Worm (Caenorhabditis elegans) whole organism, L3 larva: Measurements from ENCODE around the gene M04G7.2.

Experiments used
- ceh-16 ChIP-seq: sonication (generic microtip); optimal IDR thresholded peaks from 2 replicates; lab custom pipeline; 2017; ENCODE audit warnings: missing biosample characterization, missing genetic modification characterization
- daf-12 ChIP-seq: fragments of 150-350 bp; optimal IDR thresholded peaks from 2 replicates; lab custom pipeline; 2014; ENCODE audit warnings: missing biosample characterization, missing genetic modification reagents, missing genetic modification characterization
- lin-39 ChIP-seq: fragments of 150-350 bp; optimal IDR thresholded peaks from 2 replicates; lab custom pipeline; 2018; ENCODE audit warnings: missing biosample characterization, missing genetic modification reagents, missing genetic modification characterization
- nhr-12 ChIP-seq: fragments of 150-350 bp; optimal IDR thresholded peaks from 2 replicates; lab custom pipeline; 2014; ENCODE audit warnings: missing biosample characterization, missing genetic modification characterization
- nhr-237 ChIP-seq: fragments of 150-350 bp; optimal IDR thresholded peaks from 2 replicates; lab custom pipeline; 2014; ENCODE audit warnings: missing biosample characterization, missing genetic modification characterization
- nhr-76 ChIP-seq: fragments of 150-350 bp; sonication (generic microtip); optimal IDR thresholded peaks from 5 replicates; lab custom pipeline; 2014; ENCODE audit warnings: missing biosample characterization, missing genetic modification characterization
- unc-62 ChIP-seq: fragments of 150-350 bp; sonication (generic microtip); optimal IDR thresholded peaks from 4 replicates; lab custom pipeline; 2014; ENCODE audit warnings: missing biosample characterization, missing genetic modification reagents, missing genetic modification characterization
- zag-1 ChIP-seq: fragments of 150-350 bp; optimal IDR thresholded peaks from 2 replicates; lab custom pipeline; 2014; ENCODE audit warnings: missing biosample characterization, missing genetic modification characterization

DNA sequence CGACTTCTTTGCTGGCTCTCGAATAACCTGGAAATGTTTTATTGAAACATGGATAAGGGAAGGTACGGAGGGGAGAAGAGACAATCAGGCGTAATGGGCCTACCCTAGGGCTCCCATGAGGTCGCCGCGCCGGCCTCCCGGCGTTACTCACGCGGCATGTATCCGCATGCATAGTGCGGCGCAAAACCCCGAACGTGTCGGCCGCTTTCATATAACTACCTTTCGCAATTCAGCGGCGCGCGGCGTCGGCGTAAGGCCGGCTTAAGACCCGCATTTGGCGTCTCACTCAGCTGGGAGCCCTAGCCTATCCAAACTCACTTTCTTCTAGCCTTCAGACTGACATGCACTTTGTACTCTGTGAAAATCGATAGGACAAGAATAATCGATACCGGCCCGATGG, 1.2 kb upstream of the M04G7.2 start:
- TF ChIP-seq unc-62 (GFP tag; lab: Kevin White, UChicago) (no peak), nhr-237 (tag; lab: Kevin White, UChicago) (no peak), daf-12 (no peak), nhr-76 (tag; lab: Kevin White, UChicago) (no peak), lin-39 (tag; lab: Kevin White, UChicago) (no peak), nhr-12 (no peak), ceh-16 (tag; lab: Kevin White, UChicago) (no peak), zag-1 (tag; lab: Kevin White, UChicago) (no peak)
